Worm (Caenorhabditis elegans) whole organism, young adult: ENCODE results near the gene C29A12.6.

ENCODE experiments used
- D2030.7 ChIP-seq: fragments of 200-800 bp; sonication (Bioruptor generic); IDR thresholded peaks from 2 replicates; pipeline ENCODE4 v1.3.6; 2022; ENCODE audit warnings: missing genetic modification reagents, missing genetic modification characterization, missing compliant biosample characterization
- F10E7.11 ChIP-seq: sonication (generic microtip); optimal IDR thresholded peaks from 2 replicates; lab custom pipeline; 2017; ENCODE audit warnings: mild to moderate bottlenecking, missing genetic modification characterization, moderate library complexity, missing compliant biosample characterization
- F39B2.1 ChIP-seq: fragments of 200-800 bp; sonication (Bioruptor generic); IDR thresholded peaks from 2 replicates; pipeline ENCODE4 v1.3.6; 2022; ENCODE audit warnings: missing genetic modification reagents, missing genetic modification characterization, missing compliant biosample characterization
- F49E8.2 ChIP-seq: sonication (generic microtip); optimal IDR thresholded peaks from 3 replicates; lab custom pipeline; 2017; ENCODE audit warnings: missing genetic modification characterization, mild to moderate bottlenecking, missing compliant biosample characterization, antibody characterized with exemption, moderate library complexity; ENCODE audit not compliant: insufficient read depth
- F52B5.7 ChIP-seq: sonication (generic microtip); optimal IDR thresholded peaks from 2 replicates; lab custom pipeline; 2016; ENCODE audit warnings: mild to moderate bottlenecking, missing genetic modification characterization, missing compliant biosample characterization
- T07F8.4 ChIP-seq: sonication (generic microtip); optimal IDR thresholded peaks from 2 replicates; lab custom pipeline; 2016; ENCODE audit warnings: mild to moderate bottlenecking, missing genetic modification characterization, moderate library complexity, missing compliant biosample characterization
- Y53F4B.3 ChIP-seq: fragments of 200-800 bp; sonication (Bioruptor generic); IDR thresholded peaks from 2 replicates; pipeline ENCODE4 v1.3.6; 2022; ENCODE audit warnings: missing genetic modification reagents, missing genetic modification characterization, missing compliant biosample characterization
- Y67H2A.10 ChIP-seq: fragments of 200-800 bp; sonication (Bioruptor generic); conservative IDR thresholded peaks from 2 replicates; pipeline ENCODE4 v1.3.6; 2022; ENCODE audit warnings: missing genetic modification reagents, missing genetic modification characterization, missing compliant biosample characterization
- Y79H2A.3 ChIP-seq: fragments of 200-800 bp; sonication (Bioruptor generic); conservative IDR thresholded peaks from 2 replicates; pipeline ENCODE4 v1.3.6; 2022; ENCODE audit warnings: missing genetic modification reagents, missing genetic modification characterization, missing compliant biosample characterization
- Y95B8A.8 ChIP-seq: fragments of 200-800 bp; sonication (Bioruptor generic); IDR thresholded peaks from 2 replicates; pipeline ENCODE4 v1.3.6; 2022; ENCODE audit warnings: missing genetic modification reagents, missing genetic modification characterization, missing compliant biosample characterization
- athp-1 ChIP-seq: sonication (generic microtip); optimal IDR thresholded peaks from 2 replicates; lab custom pipeline; 2017; ENCODE audit warnings: mild to moderate bottlenecking, missing genetic modification characterization, missing compliant biosample characterization
- bed-1 ChIP-seq: fragments of 200-800 bp; sonication (Bioruptor generic); IDR thresholded peaks from 2 replicates; pipeline ENCODE4 v1.3.6; 2022; ENCODE audit warnings: missing genetic modification reagents, missing genetic modification characterization, missing compliant biosample characterization
- bed-2 ChIP-seq: fragments of 200-800 bp; sonication (Bioruptor generic); IDR thresholded peaks from 2 replicates; pipeline ENCODE4 v1.3.6; 2022; ENCODE audit warnings: missing genetic modification reagents, missing genetic modification characterization, missing compliant biosample characterization
- cebp-1 ChIP-seq, 2 experiments: fragments of 200-800 bp in 1 of 2; sonication (Bioruptor generic) in 1 of 2; sonication (generic microtip) in 1 of 2; IDR thresholded peaks in 1 of 2; optimal IDR thresholded peaks in 1 of 2; 2 replicates each; pipeline versions ENCODE4 v1.3.6 to Lab custom; 2017 to 2022; ENCODE audit warnings: missing compliant biosample characterization in 2 of 2, missing genetic modification characterization in 2 of 2, mild to moderate bottlenecking in 1 of 2, missing genetic modification reagents in 1 of 2, moderate library complexity in 1 of 2
- ceh-40 ChIP-seq: fragments of 200-800 bp; sonication (Bioruptor generic); IDR thresholded peaks from 2 replicates; pipeline ENCODE4 v1.3.6; 2022; ENCODE audit warnings: missing genetic modification characterization, missing compliant biosample characterization
- dox-1 ChIP-seq: fragments of 200-800 bp; sonication (Bioruptor generic); IDR thresholded peaks from 2 replicates; pipeline ENCODE4 v1.3.6; 2022; ENCODE audit warnings: missing genetic modification reagents, missing genetic modification characterization, missing compliant biosample characterization
- ekl-4 ChIP-seq: fragments of 200-800 bp; sonication (Bioruptor generic); IDR thresholded peaks from 2 replicates; pipeline ENCODE4 v1.3.6; 2022; ENCODE audit warnings: missing genetic modification reagents, missing genetic modification characterization, missing compliant biosample characterization
- hmg-1.2 ChIP-seq: fragments of 200-800 bp; sonication (Bioruptor generic); IDR thresholded peaks from 2 replicates; pipeline ENCODE4 v1.3.6; 2022; ENCODE audit warnings: missing genetic modification reagents, missing genetic modification characterization, missing compliant biosample characterization
- hsf-1 ChIP-seq: fragments of 200-800 bp; sonication (Bioruptor generic); IDR thresholded peaks from 2 replicates; pipeline ENCODE4 v1.3.6; 2022; ENCODE audit warnings: missing genetic modification reagents, missing genetic modification characterization, missing compliant biosample characterization
- lin-35 ChIP-seq, 3 experiments: fragments of 150-350 bp in 2 of 3; sonication (generic microtip) in 1 of 3; optimal IDR thresholded peaks; 2 replicates each; lab custom pipeline; 2014 to 2018; ENCODE audit warnings: missing biosample characterization in 3 of 3, missing genetic modification characterization in 3 of 3, missing genetic modification reagents in 3 of 3
- lin-40 ChIP-seq: sonication (generic microtip); optimal IDR thresholded peaks from 2 replicates; lab custom pipeline; 2016; ENCODE audit warnings: missing genetic modification characterization, mild to moderate bottlenecking, missing compliant biosample characterization, missing genotype, missing genetic modification reagents
- lsl-1 ChIP-seq: fragments of 200-800 bp; sonication (Bioruptor generic); optimal IDR thresholded peaks from 2 replicates; lab custom pipeline; 2018; ENCODE audit warnings: mild to moderate bottlenecking, missing genetic modification characterization, moderate library complexity, missing compliant biosample characterization
- madf-8 ChIP-seq: fragments of 200-800 bp; sonication (Bioruptor generic); conservative IDR thresholded peaks from 2 replicates; pipeline ENCODE4 v1.3.6; 2022; ENCODE audit warnings: missing genetic modification reagents, missing genetic modification characterization, missing compliant biosample characterization
- mcd-1 ChIP-seq: fragments of 200-800 bp; sonication (Bioruptor generic); IDR thresholded peaks from 2 replicates; pipeline ENCODE4 v1.3.6; 2022; ENCODE audit warnings: missing genetic modification reagents, missing genetic modification characterization, missing compliant biosample characterization
- mel-28 ChIP-seq: sonication (generic microtip); optimal IDR thresholded peaks from 2 replicates; lab custom pipeline; 2016; ENCODE audit warnings: borderline replicate concordance, mild to moderate bottlenecking, missing genetic modification characterization, missing compliant biosample characterization
- mxl-1 ChIP-seq: sonication (generic microtip); optimal IDR thresholded peaks from 2 replicates; lab custom pipeline; 2016; ENCODE audit warnings: missing genetic modification characterization, missing compliant biosample characterization
- nfya-1 ChIP-seq: sonication (generic microtip); optimal IDR thresholded peaks from 2 replicates; lab custom pipeline; 2017; ENCODE audit warnings: antibody characterized with exemption, missing compliant biosample characterization, missing genetic modification characterization, borderline replicate concordance; ENCODE audit not compliant: insufficient read depth
- nhr-179 ChIP-seq: sonication (generic microtip); optimal IDR thresholded peaks from 2 replicates; lab custom pipeline; 2016; ENCODE audit warnings: mild to moderate bottlenecking, missing genetic modification characterization, missing compliant biosample characterization
- nhr-90 ChIP-seq: sonication (generic microtip); optimal IDR thresholded peaks from 2 replicates; lab custom pipeline; 2016; ENCODE audit warnings: missing genotype, mild to moderate bottlenecking, missing genetic modification characterization, missing compliant biosample characterization
- pbrm-1 ChIP-seq: fragments of 200-800 bp; sonication (Bioruptor generic); IDR thresholded peaks from 2 replicates; pipeline ENCODE4 v1.3.6; 2022; ENCODE audit warnings: missing genetic modification reagents, missing genetic modification characterization, missing compliant biosample characterization
- pha-4 ChIP-seq: fragments of 150-350 bp; sonication (generic microtip); optimal IDR thresholded peaks from 2 replicates; lab custom pipeline; 2014; ENCODE audit warnings: missing biosample characterization, missing genetic modification reagents, missing genetic modification characterization
- rcor-1 ChIP-seq: fragments of 200-800 bp; sonication (Bioruptor generic); IDR thresholded peaks from 2 replicates; pipeline ENCODE4 v1.3.6; 2022; ENCODE audit warnings: missing genetic modification reagents, missing genetic modification characterization, missing compliant biosample characterization
- rec-8 ChIP-seq, 2 experiments: sonication (generic microtip); optimal IDR thresholded peaks; 2 replicates each; lab custom pipeline; 2016; ENCODE audit warnings: mild to moderate bottlenecking in 2 of 2, missing genetic modification characterization in 2 of 2, missing genetic modification reagents in 2 of 2, missing genotype in 2 of 2, missing biosample characterization in 1 of 2, missing compliant biosample characterization in 1 of 2, moderate library complexity in 1 of 2
- rpc-1 ChIP-seq, 2 experiments: fragments of 150-350 bp in 1 of 2; sonication (generic microtip) in 1 of 2; optimal IDR thresholded peaks; 2 replicates each; lab custom pipeline; 2014 to 2018; ENCODE audit warnings: missing biosample characterization in 1 of 2, missing genetic modification characterization in 1 of 2, missing genetic modification reagents in 1 of 2, missing genotype in 1 of 2
- sea-2 ChIP-seq: fragments of 200-800 bp; sonication (Bioruptor generic); IDR thresholded peaks from 2 replicates; pipeline ENCODE4 v1.3.6; 2022; ENCODE audit warnings: missing genetic modification characterization, missing compliant biosample characterization
- snpc-1.1 ChIP-seq: sonication (generic microtip); optimal IDR thresholded peaks from 2 replicates; lab custom pipeline; 2017; ENCODE audit warnings: missing genetic modification characterization, mild to moderate bottlenecking, missing compliant biosample characterization, antibody characterized with exemption, moderate library complexity, missing genotype, missing genetic modification reagents; ENCODE audit not compliant: insufficient read depth
- snpc-3.4 ChIP-seq: sonication (generic microtip); optimal IDR thresholded peaks from 2 replicates; lab custom pipeline; 2017; ENCODE audit warnings: missing genetic modification characterization, mild to moderate bottlenecking, missing compliant biosample characterization, antibody characterized with exemption, moderate library complexity, missing genotype, missing genetic modification reagents
- somi-1 ChIP-seq: fragments of 200-800 bp; sonication (Bioruptor generic); optimal IDR thresholded peaks from 2 replicates; lab custom pipeline; 2018; ENCODE audit warnings: mild to moderate bottlenecking, missing genetic modification characterization, missing compliant biosample characterization
- sptf-2 ChIP-seq: fragments of 200-800 bp; sonication (Bioruptor generic); optimal IDR thresholded peaks from 2 replicates; lab custom pipeline; 2018; ENCODE audit warnings: mild to moderate bottlenecking, missing genetic modification characterization, missing compliant biosample characterization
- tlf-1 ChIP-seq: fragments of 200-800 bp; sonication (Bioruptor generic); optimal IDR thresholded peaks from 2 replicates; lab custom pipeline; 2018; ENCODE audit warnings: mild to moderate bottlenecking, missing genetic modification characterization, missing compliant biosample characterization
- xnd-1 ChIP-seq: sonication (generic microtip); optimal IDR thresholded peaks from 2 replicates; lab custom pipeline; 2016; ENCODE audit warnings: missing genotype, missing genetic modification reagents, missing genetic modification characterization, missing compliant biosample characterization
- zfh-2 ChIP-seq: fragments of 200-800 bp; sonication (Bioruptor generic); conservative IDR thresholded peaks from 2 replicates; pipeline ENCODE4 v1.3.6; 2022; ENCODE audit warnings: missing genetic modification reagents, missing genetic modification characterization, missing compliant biosample characterization
- zim-3 ChIP-seq: sonication (generic microtip); optimal IDR thresholded peaks from 2 replicates; lab custom pipeline; 2017; ENCODE audit warnings: mild to moderate bottlenecking, missing genetic modification characterization, moderate library complexity, missing compliant biosample characterization
- ztf-25 ChIP-seq: fragments of 200-800 bp; sonication (Bioruptor generic); IDR thresholded peaks from 2 replicates; pipeline ENCODE4 v1.3.6; 2022; ENCODE audit warnings: missing genetic modification reagents, missing genetic modification characterization, missing compliant biosample characterization
- ztf-3 ChIP-seq: fragments of 200-800 bp; sonication (Bioruptor generic); optimal IDR thresholded peaks from 2 replicates; lab custom pipeline; 2018; ENCODE audit warnings: mild to moderate bottlenecking, missing genetic modification characterization, missing compliant biosample characterization
- ztf-6 ChIP-seq: fragments of 200-800 bp; sonication (Bioruptor generic); IDR thresholded peaks from 2 replicates; pipeline ENCODE4 v1.3.6; 2022; ENCODE audit warnings: missing genetic modification reagents, missing genetic modification characterization, missing compliant biosample characterization

Gene C29A12.6

DNA sequence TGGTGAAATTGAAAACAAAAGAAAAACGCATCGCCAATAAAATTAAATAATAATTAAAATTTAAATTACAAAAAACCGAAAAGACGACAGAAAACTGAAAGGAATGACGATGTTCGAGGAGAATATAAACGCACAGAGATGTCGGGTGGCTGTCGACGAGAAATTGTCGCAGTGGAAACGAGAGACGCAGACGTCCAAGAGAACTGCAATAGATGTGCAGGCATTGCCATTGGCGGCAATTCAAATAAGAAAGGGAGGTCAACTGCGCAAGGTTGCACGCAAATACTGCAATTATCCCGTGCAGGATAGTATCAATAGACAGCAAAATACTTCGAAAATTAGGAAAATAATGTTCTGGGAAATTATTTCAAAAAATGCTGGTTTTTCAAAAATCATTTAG is 50.2 kb downstream of the C29A12.6 start (continued):
- TF ChIP-seq hsf-1 (GFP tag; lab: Robert Waterston, UW) (peak; percentile 90), dox-1 (peak; percentile 99), mcd-1 (GFP tag; lab: Robert Waterston, UW) (peak; percentile 98), madf-8 (GFP tag; lab: Robert Waterston, UW) (peak; percentile 80), snpc-3.4 (tag; lab: Kevin White, UChicago) (peak; percentile 92), somi-1 (GFP tag; lab: Kevin White, UChicago) (peak; percentile 95), F52B5.7 (tag; lab: Kevin White, UChicago) (peak; percentile 87), snpc-1.1 (tag; lab: Kevin White, UChicago) (peak; percentile 81), pbrm-1 (GFP tag; lab: Robert Waterston, UW) (peak; percentile 98), hmg-1.2 (peak; percentile 94), ztf-25 (GFP tag; lab: Robert Waterston, UW) (no peak), athp-1 (tag; lab: Kevin White, UChicago) (peak; percentile 99), zfh-2 (peak; percentile 94), Y95B8A.8 (peak; percentile 96), nhr-179 (tag; lab: Kevin White, UChicago) (no peak), bed-1 (GFP tag; lab: Robert Waterston, UW) (peak; percentile 95), Y53F4B.3 (GFP tag; lab: Robert Waterston, UW) (peak; percentile 75; the same call in 1 of the 2 replicates), rcor-1 (GFP tag; lab: Robert Waterston, UW) (peak; percentile 96), rec-8 (tag; optimal IDR thresholded peaks at IDR 0.05; lab: Kevin White, UChicago) (peak; percentile 73 to 77), nfya-1 (tag; lab: Kevin White, UChicago) (no peak), xnd-1 (tag; lab: Kevin White, UChicago) (peak; percentile 78), F10E7.11 (peak; percentile 87), sptf-2 (peak; percentile 65), Y79H2A.3 (GFP tag; lab: Robert Waterston, UW) (peak; percentile 88; the same call in 1 of the 2 replicates), T07F8.4 (peak; percentile 81), sea-2 (GFP tag; lab: Robert Waterston, UW) (0 out of 2 replicates have a peak, but pooled peaks have one; percentile 42), ekl-4 (GFP tag; lab: Robert Waterston, UW) (peak; percentile 97), mxl-1 (no peak), cebp-1 (GFP tag; IDR thresholded peaks at IDR 0.05; lab: Robert Waterston, UW) (peak; percentile 72; the same call in 1 of the 2 replicates), cebp-1 (tag; optimal IDR thresholded peaks at IDR 0.05; lab: Kevin White, UChicago) (peak; percentile 93), ceh-40 (GFP tag; lab: Robert Waterston, UW) (peak; percentile 87), ztf-3 (GFP tag; lab: Kevin White, UChicago) (peak; percentile 94), Y67H2A.10 (GFP tag; lab: Robert Waterston, UW) (peak; percentile 91), rpc-1 (optimal IDR thresholded peaks at IDR 0.05; lab: Kevin White, UChicago) (no peak), rpc-1 (tag; optimal IDR thresholded peaks at IDR 0.05; lab: Kevin White, UChicago) (no peak), mel-28 (peak; percentile 1), pha-4 (tag; lab: Kevin White, UChicago) (peak; percentile 99), F49E8.2 (tag; lab: Kevin White, UChicago) (peak; percentile 95), lsl-1 (GFP tag; lab: Kevin White, UChicago) (peak; percentile 87), nhr-90 (tag; lab: Kevin White, UChicago) (peak; percentile 96), lin-40 (tag; lab: Kevin White, UChicago) (peak; percentile 98), zim-3 (tag; lab: Kevin White, UChicago) (peak; percentile 94), F39B2.1 (peak; percentile 94), lin-35 (GFP tag; optimal IDR thresholded peaks at IDR 0.05; lab: Kevin White, UChicago) (peak; percentile 94 to 99 (median 99)), tlf-1 (GFP tag; lab: Kevin White, UChicago) (peak; percentile 99), D2030.7 (peak; percentile 95), bed-2 (GFP tag; lab: Robert Waterston, UW) (peak; percentile 81; the same call in 1 of the 2 replicates), ztf-6 (GFP tag; lab: Robert Waterston, UW) (peak; percentile 91)
